Worm (Caenorhabditis elegans) whole organism, L4 larva: ENCODE results near the gene tbc-13.

ENCODE experiments used
- aha-1 ChIP-seq: fragments of 150-350 bp; peaks from one replicate; lab custom pipeline; 2014; ENCODE audit warnings: missing biosample characterization, missing genetic modification characterization
- mxl-3 ChIP-seq: fragments of 200-800 bp; sonication (Bioruptor generic); optimal IDR thresholded peaks from 2 replicates; lab custom pipeline; 2018; ENCODE audit warnings: mild to moderate bottlenecking, missing genetic modification characterization, missing compliant biosample characterization

tbc-13 gene

DNA sequence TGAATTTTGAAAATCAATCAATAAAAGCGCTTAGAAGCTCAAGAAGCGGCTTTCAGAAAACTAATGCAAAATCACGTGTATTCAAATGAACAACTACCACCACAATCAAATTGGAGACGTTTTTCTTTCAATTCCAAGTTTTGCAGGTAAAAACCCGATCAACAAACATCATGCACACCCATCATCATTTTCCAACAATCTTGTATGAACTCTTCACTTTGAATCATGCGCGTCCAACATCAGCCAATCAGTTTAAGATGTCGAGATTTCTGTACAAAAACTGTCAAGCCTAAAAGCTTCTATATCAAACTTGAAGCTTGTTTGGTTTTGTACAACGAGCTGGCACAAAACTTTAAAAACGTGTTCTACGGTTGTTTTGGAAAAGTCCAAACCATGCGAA is 53.9 kb downstream of the tbc-13 start:
- TF ChIP-seq aha-1 = peak; percentile 93
- no peak for TF ChIP-seq mxl-3
